Worm (Caenorhabditis elegans) whole organism, L1 larva: ENCODE results near the gene pot-1.

Source experiments
- C04F5.9 ChIP-seq: sonication (generic microtip); optimal IDR thresholded peaks from 2 replicates; lab custom pipeline; 2016; ENCODE audit warnings: missing genetic modification characterization, missing compliant biosample characterization
- C34B4.2 ChIP-seq: sonication (generic microtip); optimal IDR thresholded peaks from 2 replicates; lab custom pipeline; 2017; ENCODE audit warnings: mild to moderate bottlenecking, missing genetic modification characterization, missing compliant biosample characterization
- F16B12.6 ChIP-seq: fragments of 150-350 bp; optimal IDR thresholded peaks from 2 replicates; lab custom pipeline; 2014; ENCODE audit warnings: missing biosample characterization, missing genetic modification characterization
- alr-1 ChIP-seq: fragments of 200-800 bp; sonication (Bioruptor generic); optimal IDR thresholded peaks from 2 replicates; lab custom pipeline; 2018; ENCODE audit warnings: borderline replicate concordance, mild to moderate bottlenecking, missing genetic modification characterization, missing compliant biosample characterization
- aly-2 ChIP-seq: fragments of 150-350 bp; optimal IDR thresholded peaks from 2 replicates; lab custom pipeline; 2014; ENCODE audit warnings: missing biosample characterization, missing genetic modification characterization
- blmp-1 ChIP-seq: fragments of 150-350 bp; optimal IDR thresholded peaks from 2 replicates; lab custom pipeline; 2014; ENCODE audit warnings: missing biosample characterization, missing genetic modification characterization
- ceh-8 ChIP-seq: fragments of 200-800 bp; sonication (Bioruptor generic); optimal IDR thresholded peaks from 2 replicates; lab custom pipeline; 2018; ENCODE audit warnings: mild to moderate bottlenecking, missing genetic modification characterization, moderate library complexity, missing compliant biosample characterization
- ces-1 ChIP-seq: fragments of 150-350 bp; optimal IDR thresholded peaks from 2 replicates; lab custom pipeline; 2014; ENCODE audit warnings: missing biosample characterization, missing genetic modification reagents, missing genetic modification characterization
- efl-1 ChIP-seq, 4 experiments: fragments of 150-350 bp; optimal IDR thresholded peaks in 3 of 4; peaks in 1 of 4; 1 replicate in 1 of 4; 2 replicates in 3 of 4; lab custom pipeline; 2014; ENCODE audit warnings: missing biosample characterization in 2 of 4, missing genetic modification characterization in 2 of 4, missing genetic modification reagents in 2 of 4
- efl-3 ChIP-seq: fragments of 200-800 bp; sonication (Bioruptor generic); optimal IDR thresholded peaks from 2 replicates; lab custom pipeline; 2018; ENCODE audit warnings: mild to moderate bottlenecking, missing genetic modification characterization, missing compliant biosample characterization
- egl-13 ChIP-seq: sonication (generic microtip); optimal IDR thresholded peaks from 2 replicates; lab custom pipeline; 2016; ENCODE audit warnings: missing genotype, missing genetic modification reagents, missing genetic modification characterization, missing compliant biosample characterization
- egl-27 ChIP-seq, 2 experiments: fragments of 150-350 bp in 1 of 2; sonication (generic microtip); optimal IDR thresholded peaks; 3 replicates each; lab custom pipeline; 2017 to 2018; ENCODE audit warnings: missing biosample characterization in 2 of 2, missing genetic modification characterization in 2 of 2, missing genetic modification reagents in 2 of 2
- elt-2 ChIP-seq: sonication (generic microtip); optimal IDR thresholded peaks from 2 replicates; lab custom pipeline; 2016; ENCODE audit warnings: missing genetic modification characterization, mild to moderate bottlenecking, inconsistent platforms, missing compliant biosample characterization, missing genetic modification reagents
- ets-5 ChIP-seq: fragments of 200-800 bp; sonication (Bioruptor generic); IDR thresholded peaks from 2 replicates; pipeline ENCODE4 v1.3.6; 2022; ENCODE audit warnings: missing genetic modification characterization, missing compliant biosample characterization
- fkh-10 ChIP-seq: sonication (generic microtip); optimal IDR thresholded peaks from 2 replicates; lab custom pipeline; 2017; ENCODE audit warnings: missing biosample characterization, missing genetic modification reagents, missing genetic modification characterization
- fos-1 ChIP-seq: fragments of 150-350 bp; optimal IDR thresholded peaks from 2 replicates; lab custom pipeline; 2014; ENCODE audit warnings: missing biosample characterization, missing genetic modification characterization
- grh-1 ChIP-seq: fragments of 200-800 bp; sonication (Bioruptor generic); IDR thresholded peaks from 2 replicates; pipeline ENCODE4 v1.3.6; 2022; ENCODE audit warnings: missing genetic modification reagents, missing genetic modification characterization, missing compliant biosample characterization
- hlh-17 ChIP-seq: fragments of 200-800 bp; sonication (Bioruptor generic); optimal IDR thresholded peaks from 2 replicates; lab custom pipeline; 2018; ENCODE audit warnings: missing genetic modification characterization, mild to moderate bottlenecking, missing compliant biosample characterization, moderate library complexity, borderline replicate concordance
- hlh-4 ChIP-seq: sonication (generic microtip); optimal IDR thresholded peaks from 2 replicates; lab custom pipeline; 2016; ENCODE audit warnings: mild to moderate bottlenecking, missing genetic modification characterization, missing compliant biosample characterization
- irx-1 ChIP-seq: sonication (generic microtip); optimal IDR thresholded peaks from 2 replicates; lab custom pipeline; 2016; ENCODE audit warnings: missing genetic modification characterization, missing compliant biosample characterization
- jun-1 ChIP-seq: fragments of 150-350 bp; optimal IDR thresholded peaks from 2 replicates; lab custom pipeline; 2014; ENCODE audit warnings: missing biosample characterization, missing genetic modification reagents, missing genetic modification characterization
- lin-15B ChIP-seq: fragments of 150-350 bp; sonication (generic microtip); optimal IDR thresholded peaks from 3 replicates; lab custom pipeline; 2014; ENCODE audit warnings: missing biosample characterization, missing genetic modification characterization
- lin-39 ChIP-seq: fragments of 150-350 bp; optimal IDR thresholded peaks from 2 replicates; lab custom pipeline; 2014; ENCODE audit warnings: missing biosample characterization, missing genetic modification reagents, missing genetic modification characterization
- lir-3 ChIP-seq: sonication (generic microtip); optimal IDR thresholded peaks from 2 replicates; lab custom pipeline; 2016; ENCODE audit warnings: mild to moderate bottlenecking, missing genetic modification characterization, moderate library complexity, missing compliant biosample characterization; ENCODE audit not compliant: poor library complexity
- mep-1 ChIP-seq: fragments of 150-350 bp; optimal IDR thresholded peaks from 2 replicates; lab custom pipeline; 2014; ENCODE audit warnings: missing biosample characterization, missing genetic modification characterization
- nhr-19 ChIP-seq: fragments of 200-800 bp; sonication (Bioruptor generic); conservative IDR thresholded peaks from 2 replicates; pipeline ENCODE4 v1.3.6; 2022; ENCODE audit warnings: missing genetic modification characterization, missing compliant biosample characterization
- nhr-20 ChIP-seq: sonication (generic microtip); optimal IDR thresholded peaks from 2 replicates; lab custom pipeline; 2016; ENCODE audit warnings: mild to moderate bottlenecking, missing genetic modification characterization, missing compliant biosample characterization
- nhr-237 ChIP-seq: fragments of 150-350 bp; optimal IDR thresholded peaks from 2 replicates; lab custom pipeline; 2014; ENCODE audit warnings: missing biosample characterization, missing genetic modification characterization
- nhr-76 ChIP-seq: sonication (generic microtip); optimal IDR thresholded peaks from 2 replicates; lab custom pipeline; 2017; ENCODE audit warnings: missing biosample characterization, missing genetic modification characterization
- nhr-84 ChIP-seq: sonication (generic microtip); optimal IDR thresholded peaks from 2 replicates; lab custom pipeline; 2017; ENCODE audit warnings: missing biosample characterization, missing genetic modification characterization
- nhr-85 ChIP-seq: sonication (generic microtip); peaks from one replicate; lab custom pipeline; 2016; ENCODE audit warnings: missing genetic modification characterization, inconsistent platforms, missing compliant biosample characterization
- nhr-90 ChIP-seq: sonication (generic microtip); optimal IDR thresholded peaks from 2 replicates; lab custom pipeline; 2016; ENCODE audit warnings: mild to moderate bottlenecking, missing genetic modification characterization, missing compliant biosample characterization; ENCODE audit not compliant: poor library complexity
- pag-3 ChIP-seq: sonication (generic microtip); optimal IDR thresholded peaks from 2 replicates; lab custom pipeline; 2017; ENCODE audit warnings: missing genetic modification characterization, mild to moderate bottlenecking, missing compliant biosample characterization, antibody characterized with exemption, borderline replicate concordance; ENCODE audit not compliant: insufficient read depth
- pqm-1 ChIP-seq: sonication (generic microtip); optimal IDR thresholded peaks from 3 replicates; lab custom pipeline; 2017; ENCODE audit warnings: missing biosample characterization, missing genetic modification characterization
- rnt-1 ChIP-seq: sonication (generic microtip); optimal IDR thresholded peaks from 2 replicates; lab custom pipeline; 2016; ENCODE audit warnings: mild to moderate bottlenecking, missing genetic modification characterization, moderate library complexity, missing compliant biosample characterization
- skn-1 ChIP-seq: fragments of 150-350 bp; optimal IDR thresholded peaks from 2 replicates; lab custom pipeline; 2014; ENCODE audit warnings: missing biosample characterization, missing genetic modification characterization
- swsn-7 ChIP-seq: sonication (generic microtip); optimal IDR thresholded peaks from 2 replicates; lab custom pipeline; 2016; ENCODE audit warnings: missing genetic modification characterization, missing compliant biosample characterization
- tbx-2 ChIP-seq: sonication (generic microtip); optimal IDR thresholded peaks from 2 replicates; lab custom pipeline; 2016; ENCODE audit warnings: missing genetic modification characterization, missing compliant biosample characterization
- tlp-1 ChIP-seq: fragments of 150-350 bp; optimal IDR thresholded peaks from 2 replicates; lab custom pipeline; 2014; ENCODE audit warnings: missing biosample characterization, missing genetic modification characterization
- unc-130 ChIP-seq: fragments of 150-350 bp; optimal IDR thresholded peaks from 2 replicates; lab custom pipeline; 2017; ENCODE audit warnings: missing biosample characterization, missing genetic modification characterization, inconsistent platforms
- unc-30 ChIP-seq: sonication (generic microtip); optimal IDR thresholded peaks from 2 replicates; lab custom pipeline; 2017; ENCODE audit warnings: missing biosample characterization, missing genetic modification characterization
- unc-62 ChIP-seq: fragments of 150-350 bp; optimal IDR thresholded peaks from 2 replicates; lab custom pipeline; 2014; ENCODE audit warnings: missing biosample characterization, missing genetic modification reagents, missing genetic modification characterization
- unc-98 ChIP-seq: fragments of 200-800 bp; sonication (Bioruptor generic); IDR thresholded peaks from 2 replicates; pipeline ENCODE4 v1.3.6; 2022; ENCODE audit warnings: missing genetic modification characterization, missing compliant biosample characterization
- xbp-1 ChIP-seq: sonication (generic microtip); optimal IDR thresholded peaks from 2 replicates; lab custom pipeline; 2016; ENCODE audit warnings: missing genetic modification characterization, missing compliant biosample characterization
- ztf-11 ChIP-seq, 2 experiments: sonication (generic microtip); optimal IDR thresholded peaks; 2 replicates each; lab custom pipeline; 2016 to 2017; ENCODE audit warnings: missing genetic modification characterization in 2 of 2, missing biosample characterization in 1 of 2, missing compliant biosample characterization in 1 of 2

pot-1 gene

ce11 chrIII:7165816-7166229 lies 32.3 kb upstream of the pot-1 start (continued):
- TF ChIP-seq skn-1 (peak; percentile 82), blmp-1 (peak; percentile 53), nhr-20 (tag; lab: Kevin White, UChicago) (peak; percentile 16), jun-1 (peak; percentile 10), egl-27 (tag; optimal IDR thresholded peaks at IDR 0.05; lab: Kevin White, UChicago) (peak in 1 of 2 experiments; percentile 23), aly-2 (no peak)

ce11 chrIII:7165276-7165675 lies 31.8 kb upstream of the pot-1 start:
- TF ChIP-seq fos-1 (tag; lab: Kevin White, UChicago) = no peak
- no peak for TF ChIP-seq ces-1 (GFP tag; lab: Kevin White, UChicago)
- no peak for TF ChIP-seq pag-3
- TF ChIP-seq fkh-10 (GFP tag; lab: Kevin White, UChicago) = no peak
- no peak for TF ChIP-seq unc-130 (tag; lab: Kevin White, UChicago)
- TF ChIP-seq ets-5 (GFP tag; lab: Robert Waterston, UW) = no peak
- no peak for TF ChIP-seq grh-1 (GFP tag; lab: Robert Waterston, UW)
- no peak for TF ChIP-seq nhr-237
- no peak for TF ChIP-seq lin-39
- no peak for TF ChIP-seq egl-27 (tag; optimal IDR thresholded peaks at IDR 0.05; lab: Kevin White, UChicago)
- no peak for TF ChIP-seq hlh-4 (tag; lab: Kevin White, UChicago)
- TF ChIP-seq tlp-1 (tag; lab: Kevin White, UChicago) = no peak
- no peak for TF ChIP-seq lin-15B (tag; lab: Kevin White, UChicago)
- TF ChIP-seq xbp-1 (tag; lab: Kevin White, UChicago) = no peak
- TF ChIP-seq elt-2 (tag; lab: Kevin White, UChicago) = no peak
- TF ChIP-seq mep-1 (tag; lab: Kevin White, UChicago) = no peak
- no peak for TF ChIP-seq unc-98 (GFP tag; lab: Robert Waterston, UW)

DNA sequence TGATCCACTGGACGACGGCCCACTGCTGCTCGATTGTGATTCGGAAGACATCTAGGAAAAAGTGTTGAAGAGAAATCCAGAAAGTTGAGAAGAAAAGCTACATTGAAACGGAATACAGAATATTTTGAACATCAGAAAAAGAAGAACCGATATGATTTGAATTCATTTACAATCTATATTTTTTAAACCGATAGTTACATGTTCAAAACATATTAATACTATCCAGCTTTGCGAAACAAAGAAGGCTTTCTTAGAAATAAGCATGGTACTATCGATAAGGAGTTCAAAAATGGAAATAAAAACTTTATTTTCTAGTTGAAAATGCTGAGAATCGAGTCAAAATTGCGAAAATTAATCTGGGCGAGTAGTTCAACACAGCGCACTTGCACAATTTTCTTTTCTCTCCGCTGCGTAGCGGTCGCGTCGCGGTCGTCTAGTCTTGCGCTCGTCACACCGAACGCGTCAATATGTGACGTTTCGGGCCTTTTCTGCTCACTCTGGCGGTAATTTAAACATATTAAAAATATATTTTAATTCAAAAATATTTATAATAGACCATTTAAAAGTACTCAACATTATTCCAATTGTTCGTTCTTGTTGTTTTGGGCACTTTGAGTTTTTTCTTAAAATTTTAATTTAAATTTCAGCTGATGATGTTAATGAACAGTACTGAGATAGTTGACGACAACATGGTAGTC lies 28.7 kb upstream of the pot-1 start, which contains the start of the genes syf-2 and K04G7.1:
TSS of gene syf-2 (minus strand) at position 51 of the 698 bp plus-strand sequence.
TSS of gene K04G7.1 (plus strand) at position 648 of the 698 bp plus-strand sequence.
- TF ChIP-seq tlp-1 (tag; lab: Kevin White, UChicago) (no peak), C34B4.2 (tag; lab: Kevin White, UChicago) (no peak), unc-130 (tag; lab: Kevin White, UChicago) (peak; percentile 83), egl-27 (tag; optimal IDR thresholded peaks at IDR 0.05; lab: Kevin White, UChicago) (peak; percentile 78 to 87), skn-1 (peak; percentile 93), hlh-4 (tag; lab: Kevin White, UChicago) (no peak), pag-3 (no peak), ztf-11 (tag; optimal IDR thresholded peaks at IDR 0.05; lab: Kevin White, UChicago) (peak in 1 of 2 experiments; percentile 57), efl-1 (optimal IDR thresholded peaks at IDR 0.05; lab: Kevin White, UChicago) (peak; percentile 88 to 93), efl-1 (GFP tag; optimal IDR thresholded peaks at IDR 0.05 in 1 of 2; lab: Kevin White, UChicago) (peak; percentile 89 to 99), irx-1 (peak; percentile 70), unc-62 (GFP tag; lab: Kevin White, UChicago) (no peak), egl-13 (tag; lab: Kevin White, UChicago) (peak; percentile 85), nhr-76 (no peak), fos-1 (tag; lab: Kevin White, UChicago) (peak; percentile 34), pqm-1 (no peak), rnt-1 (tag; lab: Kevin White, UChicago) (peak; percentile 84), mep-1 (tag; lab: Kevin White, UChicago) (peak; percentile 86), nhr-237 (peak; percentile 74), efl-3 (GFP tag; lab: Kevin White, UChicago) (no peak), F16B12.6 (tag; lab: Kevin White, UChicago) (peak; percentile 60), ets-5 (GFP tag; lab: Robert Waterston, UW) (no peak), alr-1 (no peak), nhr-90 (tag; lab: Kevin White, UChicago) (peak; percentile 80), tbx-2 (tag; lab: Kevin White, UChicago) (peak; percentile 91), hlh-17 (GFP tag; lab: Kevin White, UChicago) (no peak), fkh-10 (GFP tag; lab: Kevin White, UChicago) (peak; percentile 71), ceh-8 (GFP tag; lab: Kevin White, UChicago) (peak; percentile 46), swsn-7 (tag; lab: Kevin White, UChicago) (peak; percentile 87), nhr-19 (GFP tag; lab: Robert Waterston, UW) (peak; percentile 90), C04F5.9 (peak; percentile 64), nhr-85 (tag; lab: Kevin White, UChicago) (peak; percentile 97), ces-1 (GFP tag; lab: Kevin White, UChicago) (no peak), nhr-84 (tag; lab: Kevin White, UChicago) (no peak), jun-1 (peak; percentile 86), unc-98 (GFP tag; lab: Robert Waterston, UW) (no peak), unc-30 (tag; lab: Kevin White, UChicago) (no peak), lir-3 (tag; lab: Kevin White, UChicago) (peak; percentile 62)
